Worm (Caenorhabditis elegans) whole organism, late embryonic: ENCODE results near the gene Y50D4A.10.

ENCODE experiments used
- F13H6.1 ChIP-seq: sonication (generic microtip); optimal IDR thresholded peaks from 2 replicates; lab custom pipeline; 2016; ENCODE audit warnings: missing genetic modification characterization, missing compliant biosample characterization
- K02D7.2 ChIP-seq: sonication (generic microtip); optimal IDR thresholded peaks from 2 replicates; lab custom pipeline; 2017; ENCODE audit warnings: mild to moderate bottlenecking, missing genetic modification characterization, missing compliant biosample characterization
- ceh-19 ChIP-seq: fragments of 200-800 bp; sonication (Bioruptor generic); optimal IDR thresholded peaks from 2 replicates; lab custom pipeline; 2018; ENCODE audit warnings: mild to moderate bottlenecking, missing genetic modification characterization, missing compliant biosample characterization
- ceh-22 ChIP-seq: sonication (generic microtip); optimal IDR thresholded peaks from 2 replicates; lab custom pipeline; 2017; ENCODE audit warnings: missing biosample characterization, missing genetic modification characterization
- ceh-24 ChIP-seq: sonication (generic microtip); optimal IDR thresholded peaks from 2 replicates; lab custom pipeline; 2016; ENCODE audit warnings: mild to moderate bottlenecking, missing genetic modification characterization, missing compliant biosample characterization
- ceh-30 ChIP-seq: fragments of 150-350 bp; optimal IDR thresholded peaks from 2 replicates; lab custom pipeline; 2014; ENCODE audit warnings: missing biosample characterization, missing genetic modification characterization
- ceh-31 ChIP-seq: sonication (generic microtip); optimal IDR thresholded peaks from 2 replicates; lab custom pipeline; 2016; ENCODE audit warnings: missing genetic modification characterization, missing compliant biosample characterization
- ceh-45 ChIP-seq: fragments of 200-800 bp; sonication (Bioruptor generic); IDR thresholded peaks from 2 replicates; pipeline ENCODE4 v1.3.6; 2022; ENCODE audit warnings: missing genetic modification reagents, missing genetic modification characterization, missing compliant biosample characterization
- ceh-48 ChIP-seq: sonication (generic microtip); optimal IDR thresholded peaks from 2 replicates; lab custom pipeline; 2016; ENCODE audit warnings: missing genetic modification characterization, inconsistent platforms, missing compliant biosample characterization
- ceh-9 ChIP-seq: sonication (generic microtip); optimal IDR thresholded peaks from 2 replicates; lab custom pipeline; 2016; ENCODE audit warnings: mild to moderate bottlenecking, missing genetic modification characterization, inconsistent platforms, missing compliant biosample characterization
- dve-1 ChIP-seq: sonication (generic microtip); optimal IDR thresholded peaks from 2 replicates; lab custom pipeline; 2017; ENCODE audit warnings: antibody characterized with exemption, mild to moderate bottlenecking, missing genetic modification characterization, missing compliant biosample characterization
- elt-2 ChIP-seq: sonication (generic microtip); optimal IDR thresholded peaks from 2 replicates; lab custom pipeline; 2016; ENCODE audit warnings: missing genetic modification reagents, missing genetic modification characterization, missing compliant biosample characterization
- elt-4 ChIP-seq: sonication (generic microtip); optimal IDR thresholded peaks from 2 replicates; lab custom pipeline; 2016; ENCODE audit warnings: missing genetic modification characterization, missing compliant biosample characterization
- ets-4 ChIP-seq: sonication (generic microtip); optimal IDR thresholded peaks from 2 replicates; lab custom pipeline; 2016; ENCODE audit warnings: missing genetic modification characterization, missing compliant biosample characterization
- fax-1 ChIP-seq: sonication (generic microtip); optimal IDR thresholded peaks from 2 replicates; lab custom pipeline; 2016; ENCODE audit warnings: missing genotype, missing genetic modification characterization, missing compliant biosample characterization
- fkh-10 ChIP-seq: fragments of 150-350 bp; optimal IDR thresholded peaks from 2 replicates; lab custom pipeline; 2014; ENCODE audit warnings: missing biosample characterization, missing genetic modification reagents, missing genetic modification characterization
- gmeb-2 ChIP-seq: sonication (generic microtip); optimal IDR thresholded peaks from 2 replicates; lab custom pipeline; 2016; ENCODE audit warnings: missing genetic modification characterization, inconsistent platforms, missing compliant biosample characterization
- hlh-13 ChIP-seq: fragments of 200-800 bp; sonication (Bioruptor generic); optimal IDR thresholded peaks from 2 replicates; lab custom pipeline; 2018; ENCODE audit warnings: mild to moderate bottlenecking, missing genetic modification characterization, missing compliant biosample characterization
- hlh-30 ChIP-seq: sonication (generic microtip); optimal IDR thresholded peaks from 2 replicates; lab custom pipeline; 2017; ENCODE audit warnings: antibody characterized with exemption, missing genetic modification characterization, missing compliant biosample characterization; ENCODE audit not compliant: insufficient read depth
- hlh-6 ChIP-seq: sonication (generic microtip); optimal IDR thresholded peaks from 2 replicates; lab custom pipeline; 2016; ENCODE audit warnings: missing genotype, missing genetic modification characterization, missing compliant biosample characterization
- madf-2 ChIP-seq: sonication (generic microtip); optimal IDR thresholded peaks from 2 replicates; lab custom pipeline; 2017; ENCODE audit warnings: missing genetic modification characterization, missing compliant biosample characterization
- mec-3 ChIP-seq: sonication (generic microtip); optimal IDR thresholded peaks from 2 replicates; lab custom pipeline; 2016; ENCODE audit warnings: borderline replicate concordance, missing genetic modification characterization, missing compliant biosample characterization
- nfya-1 ChIP-seq: sonication (generic microtip); optimal IDR thresholded peaks from 2 replicates; lab custom pipeline; 2017; ENCODE audit warnings: missing genetic modification characterization, mild to moderate bottlenecking, missing compliant biosample characterization, antibody characterized with exemption, moderate library complexity
- nhr-232 ChIP-seq: sonication (generic microtip); optimal IDR thresholded peaks from 2 replicates; lab custom pipeline; 2016; ENCODE audit warnings: missing genetic modification characterization, missing compliant biosample characterization
- npax-4 ChIP-seq: sonication (generic microtip); optimal IDR thresholded peaks from 2 replicates; lab custom pipeline; 2016; ENCODE audit warnings: missing genetic modification characterization, missing compliant biosample characterization
- pat-9 ChIP-seq: fragments of 200-800 bp; sonication (Bioruptor generic); optimal IDR thresholded peaks from 2 replicates; lab custom pipeline; 2018; ENCODE audit warnings: mild to moderate bottlenecking, missing genetic modification characterization, moderate library complexity, missing compliant biosample characterization
- pax-1 ChIP-seq: fragments of 150-350 bp; optimal IDR thresholded peaks from 2 replicates; lab custom pipeline; 2014; ENCODE audit warnings: missing biosample characterization, missing genetic modification characterization
- pros-1 ChIP-seq: fragments of 150-350 bp; optimal IDR thresholded peaks from 2 replicates; lab custom pipeline; 2014; ENCODE audit warnings: missing biosample characterization, missing genetic modification reagents, missing genetic modification characterization
- ref-2 ChIP-seq: sonication (generic microtip); optimal IDR thresholded peaks from 2 replicates; lab custom pipeline; 2016; ENCODE audit warnings: missing genetic modification characterization, missing compliant biosample characterization
- tbx-2 ChIP-seq: sonication (generic microtip); optimal IDR thresholded peaks from 2 replicates; lab custom pipeline; 2016; ENCODE audit warnings: missing genetic modification characterization, missing compliant biosample characterization
- tbx-7 ChIP-seq: sonication (generic microtip); optimal IDR thresholded peaks from 2 replicates; lab custom pipeline; 2016; ENCODE audit warnings: missing genotype, missing genetic modification characterization, missing compliant biosample characterization
- ttx-3 ChIP-seq: sonication (generic microtip); optimal IDR thresholded peaks from 2 replicates; lab custom pipeline; 2016; ENCODE audit warnings: missing genetic modification reagents, missing genetic modification characterization, missing compliant biosample characterization
- unc-3 ChIP-seq, 2 experiments: fragments of 200-800 bp in 1 of 2; sonication (Bioruptor generic) in 1 of 2; sonication (generic microtip) in 1 of 2; conservative IDR thresholded peaks in 1 of 2; optimal IDR thresholded peaks in 1 of 2; 2 replicates each; pipeline versions ENCODE4 v1.3.6 to Lab custom; 2016 to 2022; ENCODE audit warnings: missing compliant biosample characterization in 2 of 2, missing genetic modification characterization in 2 of 2, missing genetic modification reagents in 1 of 2
- unc-42 ChIP-seq: sonication (generic microtip); optimal IDR thresholded peaks from 2 replicates; lab custom pipeline; 2016; ENCODE audit warnings: missing genotype, missing genetic modification characterization, missing compliant biosample characterization
- ztf-16 ChIP-seq: sonication (generic microtip); optimal IDR thresholded peaks from 2 replicates; lab custom pipeline; 2017; ENCODE audit warnings: missing genetic modification characterization, missing compliant biosample characterization

Y50D4A.10 gene

DNA sequence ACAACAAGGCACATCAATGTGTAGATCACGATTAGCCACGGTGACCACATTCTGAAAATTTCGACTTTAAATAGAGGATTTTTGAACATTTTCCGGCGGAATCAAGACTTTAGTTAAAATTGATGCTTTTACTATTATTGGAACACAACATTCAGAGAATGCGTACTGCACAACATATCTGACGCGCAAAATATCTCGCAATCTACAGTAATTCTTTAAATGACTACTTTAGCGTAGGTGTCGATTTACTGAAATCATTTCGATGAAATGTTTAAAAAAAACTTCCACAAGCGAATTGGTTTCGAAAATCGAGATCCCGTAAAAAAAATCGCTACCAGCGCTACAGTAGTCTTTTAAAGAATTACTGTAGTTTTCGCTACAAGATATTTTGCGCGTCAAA lies at the start of gene Y50D4A.10:
Y50D4A.10 (minus strand) TSS at position 57 of the 400 bp plus-strand sequence.
- TF ChIP-seq ceh-31, result no peak

DNA sequence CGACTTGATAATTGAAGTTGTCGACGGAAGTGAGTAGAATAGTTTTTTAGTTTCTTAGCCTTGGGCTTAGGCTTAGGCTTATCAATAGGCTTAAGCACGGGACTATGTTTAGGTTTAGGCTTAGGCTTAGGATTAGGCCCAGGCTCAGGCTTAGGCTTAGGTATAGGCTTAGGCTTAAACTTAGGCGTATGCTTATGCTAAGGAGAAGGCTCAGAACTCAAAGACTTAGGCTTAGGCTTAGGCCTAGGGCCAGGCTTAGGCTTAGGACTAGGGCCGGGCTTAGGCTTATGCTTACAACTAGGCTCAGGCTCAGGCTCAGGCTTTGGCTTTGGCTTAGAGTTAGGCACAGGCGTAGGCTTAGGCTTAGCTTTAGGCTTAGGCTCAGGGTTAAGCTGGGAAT lies 46.2 kb upstream of the Y50D4A.10 start:
- no peak for TF ChIP-seq gmeb-2 (tag; lab: Kevin White, UChicago)
- TF ChIP-seq ceh-31, result no peak
- no peak for TF ChIP-seq ceh-9 (tag; lab: Kevin White, UChicago)

DNA sequence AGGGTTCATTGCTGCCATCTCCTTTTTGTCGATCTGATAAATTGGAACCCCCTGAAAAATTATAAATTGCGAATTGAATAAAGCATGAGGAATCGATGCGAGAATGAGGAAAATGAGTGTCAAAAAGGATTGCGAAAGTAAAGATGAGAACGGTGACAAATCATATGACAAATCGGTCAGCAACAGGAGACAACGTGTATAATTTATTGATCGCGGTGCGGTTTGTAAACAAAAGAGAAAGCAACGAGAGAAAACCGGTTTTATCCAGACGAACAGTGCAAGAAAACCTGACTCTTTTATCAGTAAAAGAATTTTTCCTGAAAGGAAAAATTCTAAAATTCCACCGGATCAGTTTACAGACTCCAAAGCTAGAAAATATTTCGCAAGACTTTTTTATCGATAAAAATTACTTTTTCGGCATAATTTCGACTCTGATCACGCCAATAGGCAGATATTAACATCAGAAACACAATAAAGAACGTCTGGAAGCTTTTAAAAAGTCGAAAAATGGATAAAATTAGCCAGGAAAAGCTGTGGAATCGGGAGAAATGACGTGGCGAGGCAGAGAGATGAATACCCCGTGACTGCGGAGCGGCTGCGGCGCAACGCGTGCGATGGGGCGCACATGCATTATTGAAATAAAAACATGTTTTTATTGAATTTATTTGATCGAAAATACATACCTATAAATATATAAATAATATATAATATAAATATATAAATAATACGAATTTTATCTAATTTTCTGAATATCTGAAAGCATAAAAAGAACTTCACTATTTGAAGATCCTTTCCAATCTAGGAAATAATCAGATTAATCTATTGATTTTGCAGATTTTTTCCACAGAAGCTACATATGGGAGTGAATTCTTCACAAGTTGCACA lies 43.8 kb upstream of the Y50D4A.10 start, which contains the start of the genes rab-1 and C39F7.5:
rab-1 (minus strand) TSS at position 51 of the 885 bp plus-strand sequence.
C39F7.5 (plus strand) TSS at position 835 of the 885 bp plus-strand sequence.
- TF ChIP-seq tbx-2 (tag; lab: Kevin White, UChicago) (peak; percentile 7), madf-2 (tag; lab: Kevin White, UChicago) (no peak), unc-42 (tag; lab: Kevin White, UChicago) (peak; percentile 29), F13H6.1 (no peak), mec-3 (tag; lab: Kevin White, UChicago) (no peak), ceh-30 (tag; lab: Kevin White, UChicago) (no peak), ref-2 (tag; lab: Kevin White, UChicago) (no peak), hlh-6 (tag; lab: Kevin White, UChicago) (no peak), ceh-48 (tag; lab: Kevin White, UChicago) (peak; percentile 10), pat-9 (tag; lab: Kevin White, UChicago) (no peak), ceh-24 (tag; lab: Kevin White, UChicago) (no peak), elt-4 (tag; lab: Kevin White, UChicago) (no peak), ttx-3 (tag; lab: Kevin White, UChicago) (no peak), hlh-13 (GFP tag; lab: Kevin White, UChicago) (no peak), pax-1 (tag; lab: Kevin White, UChicago) (no peak), dve-1 (tag; lab: Kevin White, UChicago) (no peak), npax-4 (tag; lab: Kevin White, UChicago) (no peak), pros-1 (tag; lab: Kevin White, UChicago) (no peak), unc-3 (GFP tag; conservative IDR thresholded peaks at IDR 0.05; lab: Robert Waterston, UW) (no peak), unc-3 (tag; optimal IDR thresholded peaks at IDR 0.05; lab: Kevin White, UChicago) (no peak), K02D7.2 (tag; lab: Kevin White, UChicago) (no peak), fax-1 (tag; lab: Kevin White, UChicago) (no peak), nhr-232 (tag; lab: Kevin White, UChicago) (no peak), ztf-16 (tag; lab: Kevin White, UChicago) (no peak), tbx-7 (tag; lab: Kevin White, UChicago) (no peak), ceh-45 (GFP tag; lab: Robert Waterston, UW) (no peak), hlh-30 (tag; lab: Kevin White, UChicago) (peak; percentile 90), ceh-22 (tag; lab: Kevin White, UChicago) (no peak), nfya-1 (tag; lab: Kevin White, UChicago) (peak; percentile 44), ets-4 (tag; lab: Kevin White, UChicago) (no peak), elt-2 (tag; lab: Kevin White, UChicago) (no peak), ceh-19 (GFP tag; lab: Kevin White, UChicago) (no peak), fkh-10 (GFP tag; lab: Kevin White, UChicago) (no peak)
